Worm (Caenorhabditis elegans): Measurements from ENCODE around the gene pll-1.

ce11 chrIII:423875-424274 is 58.1 kb downstream of the pll-1 start:
- no peak for TF ChIP-seq unc-62 (GFP tag; optimal IDR thresholded peaks at IDR 0.05)
- no peak for TF ChIP-seq mdl-1 (tag; optimal IDR thresholded peaks at IDR 0.05)
- TF ChIP-seq irx-1 (tag; optimal IDR thresholded peaks at IDR 0.05) = no peak
- TF ChIP-seq ztf-11 (tag; optimal IDR thresholded peaks at IDR 0.05) = no peak
- no peak for TF ChIP-seq ceh-82 (tag; optimal IDR thresholded peaks at IDR 0.05)
- no peak for TF ChIP-seq lin-13 (GFP tag; optimal IDR thresholded peaks at IDR 0.05)

All from whole organism, L1 larva.